Worm (Caenorhabditis elegans) whole organism, young adult: ENCODE measurements around the gene nspb-10.

Experiments
- B0019.2 ChIP-seq: fragments of 200-800 bp; sonication (Bioruptor generic); conservative IDR thresholded peaks from 2 replicates; pipeline ENCODE4 v1.3.6; 2022; ENCODE audit warnings: missing genetic modification reagents, missing genetic modification characterization, missing compliant biosample characterization
- B0035.1 ChIP-seq: sonication (generic microtip); optimal IDR thresholded peaks from 2 replicates; lab custom pipeline; 2016; ENCODE audit warnings: missing genetic modification characterization, mild to moderate bottlenecking, missing compliant biosample characterization, missing genotype, missing genetic modification reagents
- F10E7.11 ChIP-seq: sonication (generic microtip); optimal IDR thresholded peaks from 2 replicates; lab custom pipeline; 2017; ENCODE audit warnings: mild to moderate bottlenecking, missing genetic modification characterization, moderate library complexity, missing compliant biosample characterization
- F37B4.10 ChIP-seq: fragments of 200-800 bp; sonication (Bioruptor generic); IDR thresholded peaks from 2 replicates; pipeline ENCODE4 v1.3.6; 2022; ENCODE audit warnings: missing genetic modification characterization, missing compliant biosample characterization
- F52B5.7 ChIP-seq: sonication (generic microtip); optimal IDR thresholded peaks from 2 replicates; lab custom pipeline; 2016; ENCODE audit warnings: mild to moderate bottlenecking, missing genetic modification characterization, missing compliant biosample characterization
- ZK185.1 ChIP-seq: sonication (generic microtip); optimal IDR thresholded peaks from 2 replicates; lab custom pipeline; 2016; ENCODE audit warnings: mild to moderate bottlenecking, missing genetic modification characterization, missing compliant biosample characterization; ENCODE audit not compliant: poor library complexity, severe bottlenecking
- akir-1 ChIP-seq: fragments of 200-800 bp; sonication (Bioruptor generic); optimal IDR thresholded peaks from 2 replicates; lab custom pipeline; 2018; ENCODE audit warnings: mild to moderate bottlenecking, missing genetic modification characterization, moderate library complexity, missing compliant biosample characterization
- ama-1 ChIP-seq, 3 experiments: fragments of 150-350 bp in 1 of 3; sonication (generic microtip) in 2 of 3; optimal IDR thresholded peaks; 2 replicates each; lab custom pipeline; 2014 to 2018; ENCODE audit warnings: missing biosample characterization in 2 of 3, missing genetic modification characterization in 2 of 3, missing genetic modification reagents in 2 of 3
- atf-7 ChIP-seq: sonication (generic microtip); optimal IDR thresholded peaks from 2 replicates; lab custom pipeline; 2017; ENCODE audit warnings: mild to moderate bottlenecking, missing genetic modification characterization, missing compliant biosample characterization
- attf-3 ChIP-seq: fragments of 200-800 bp; sonication (Bioruptor generic); conservative IDR thresholded peaks from 2 replicates; pipeline ENCODE4 v1.3.6; 2022; ENCODE audit warnings: missing genetic modification reagents, missing genetic modification characterization, missing compliant biosample characterization
- bed-2 ChIP-seq: fragments of 200-800 bp; sonication (Bioruptor generic); IDR thresholded peaks from 2 replicates; pipeline ENCODE4 v1.3.6; 2022; ENCODE audit warnings: missing genetic modification reagents, missing genetic modification characterization, missing compliant biosample characterization
- cebp-1 ChIP-seq, 2 experiments: fragments of 200-800 bp in 1 of 2; sonication (Bioruptor generic) in 1 of 2; sonication (generic microtip) in 1 of 2; IDR thresholded peaks in 1 of 2; optimal IDR thresholded peaks in 1 of 2; 2 replicates each; pipeline versions ENCODE4 v1.3.6 to Lab custom; 2017 to 2022; ENCODE audit warnings: missing compliant biosample characterization in 2 of 2, missing genetic modification characterization in 2 of 2, mild to moderate bottlenecking in 1 of 2, missing genetic modification reagents in 1 of 2, moderate library complexity in 1 of 2
- ceh-100 ChIP-seq: fragments of 200-800 bp; sonication (Bioruptor generic); IDR thresholded peaks from 2 replicates; pipeline ENCODE4 v1.3.6; 2022; ENCODE audit warnings: missing genetic modification reagents, missing genetic modification characterization, missing compliant biosample characterization
- ceh-27 ChIP-seq: fragments of 200-800 bp; sonication (Bioruptor generic); optimal IDR thresholded peaks from 2 replicates; lab custom pipeline; 2018; ENCODE audit warnings: mild to moderate bottlenecking, missing genetic modification characterization, moderate library complexity, missing compliant biosample characterization
- ceh-40 ChIP-seq: fragments of 200-800 bp; sonication (Bioruptor generic); IDR thresholded peaks from 2 replicates; pipeline ENCODE4 v1.3.6; 2022; ENCODE audit warnings: missing genetic modification characterization, missing compliant biosample characterization
- dox-1 ChIP-seq: fragments of 200-800 bp; sonication (Bioruptor generic); IDR thresholded peaks from 2 replicates; pipeline ENCODE4 v1.3.6; 2022; ENCODE audit warnings: missing genetic modification reagents, missing genetic modification characterization, missing compliant biosample characterization
- fkh-3 ChIP-seq: sonication (generic microtip); optimal IDR thresholded peaks from 2 replicates; lab custom pipeline; 2016; ENCODE audit warnings: mild to moderate bottlenecking, missing genetic modification characterization, missing compliant biosample characterization
- him-1 ChIP-seq: sonication (generic microtip); optimal IDR thresholded peaks from 2 replicates; lab custom pipeline; 2016; ENCODE audit warnings: missing genotype, missing genetic modification reagents, missing genetic modification characterization, missing compliant biosample characterization
- hmg-20 ChIP-seq: fragments of 200-800 bp; sonication (Bioruptor generic); IDR thresholded peaks from 2 replicates; pipeline ENCODE4 v1.3.6; 2022; ENCODE audit warnings: missing genetic modification reagents, missing genetic modification characterization, missing compliant biosample characterization
- lin-26 ChIP-seq: fragments of 200-800 bp; sonication (Bioruptor generic); IDR thresholded peaks from 2 replicates; pipeline ENCODE4 v1.3.6; 2022; ENCODE audit warnings: missing genetic modification reagents, missing genetic modification characterization, missing compliant biosample characterization
- lin-54 ChIP-seq: fragments of 200-800 bp; sonication (Bioruptor generic); optimal IDR thresholded peaks from 2 replicates; lab custom pipeline; 2018; ENCODE audit warnings: mild to moderate bottlenecking, missing genetic modification characterization, missing compliant biosample characterization
- lsl-1 ChIP-seq: fragments of 200-800 bp; sonication (Bioruptor generic); optimal IDR thresholded peaks from 2 replicates; lab custom pipeline; 2018; ENCODE audit warnings: mild to moderate bottlenecking, missing genetic modification characterization, moderate library complexity, missing compliant biosample characterization
- mcd-1 ChIP-seq: fragments of 200-800 bp; sonication (Bioruptor generic); IDR thresholded peaks from 2 replicates; pipeline ENCODE4 v1.3.6; 2022; ENCODE audit warnings: missing genetic modification reagents, missing genetic modification characterization, missing compliant biosample characterization
- nfya-1 ChIP-seq: sonication (generic microtip); optimal IDR thresholded peaks from 2 replicates; lab custom pipeline; 2017; ENCODE audit warnings: antibody characterized with exemption, missing compliant biosample characterization, missing genetic modification characterization, borderline replicate concordance; ENCODE audit not compliant: insufficient read depth
- nfya-2 ChIP-seq: fragments of 200-800 bp; sonication (Bioruptor generic); IDR thresholded peaks from 2 replicates; pipeline ENCODE4 v1.3.6; 2022; ENCODE audit warnings: missing genetic modification reagents, missing genetic modification characterization, missing compliant biosample characterization
- nhr-120 ChIP-seq: fragments of 200-800 bp; sonication (Bioruptor generic); IDR thresholded peaks from 2 replicates; pipeline ENCODE4 v1.3.6; 2022; ENCODE audit warnings: missing genetic modification characterization, missing compliant biosample characterization
- nhr-179 ChIP-seq: sonication (generic microtip); optimal IDR thresholded peaks from 2 replicates; lab custom pipeline; 2016; ENCODE audit warnings: mild to moderate bottlenecking, missing genetic modification characterization, missing compliant biosample characterization
- nhr-27 ChIP-seq: fragments of 200-800 bp; sonication (Bioruptor generic); optimal IDR thresholded peaks from 2 replicates; lab custom pipeline; 2018; ENCODE audit warnings: mild to moderate bottlenecking, missing genetic modification characterization, moderate library complexity, missing compliant biosample characterization
- nhr-90 ChIP-seq: sonication (generic microtip); optimal IDR thresholded peaks from 2 replicates; lab custom pipeline; 2016; ENCODE audit warnings: missing genotype, mild to moderate bottlenecking, missing genetic modification characterization, missing compliant biosample characterization
- rcor-1 ChIP-seq: fragments of 200-800 bp; sonication (Bioruptor generic); IDR thresholded peaks from 2 replicates; pipeline ENCODE4 v1.3.6; 2022; ENCODE audit warnings: missing genetic modification reagents, missing genetic modification characterization, missing compliant biosample characterization
- rec-8 ChIP-seq, 2 experiments: sonication (generic microtip); optimal IDR thresholded peaks; 2 replicates each; lab custom pipeline; 2016; ENCODE audit warnings: mild to moderate bottlenecking in 2 of 2, missing genetic modification characterization in 2 of 2, missing genetic modification reagents in 2 of 2, missing genotype in 2 of 2, missing biosample characterization in 1 of 2, missing compliant biosample characterization in 1 of 2, moderate library complexity in 1 of 2
- rpc-1 ChIP-seq, 2 experiments: fragments of 150-350 bp in 1 of 2; sonication (generic microtip) in 1 of 2; optimal IDR thresholded peaks; 2 replicates each; lab custom pipeline; 2014 to 2018; ENCODE audit warnings: missing biosample characterization in 1 of 2, missing genetic modification characterization in 1 of 2, missing genetic modification reagents in 1 of 2, missing genotype in 1 of 2
- sdz-38 ChIP-seq: sonication (generic microtip); optimal IDR thresholded peaks from 2 replicates; lab custom pipeline; 2016; ENCODE audit warnings: missing genotype, missing genetic modification characterization, missing compliant biosample characterization
- sea-2 ChIP-seq: fragments of 200-800 bp; sonication (Bioruptor generic); IDR thresholded peaks from 2 replicates; pipeline ENCODE4 v1.3.6; 2022; ENCODE audit warnings: missing genetic modification characterization, missing compliant biosample characterization
- snpc-4 ChIP-seq, 5 experiments: fragments of 150-350 bp in 1 of 5; sonication (generic microtip) in 4 of 5; optimal IDR thresholded peaks; 2 replicates each; lab custom pipeline; 2014 to 2018; ENCODE audit warnings: missing genetic modification characterization in 5 of 5, missing biosample characterization in 3 of 5, antibody characterized with exemption in 2 of 5, mild to moderate bottlenecking in 2 of 5, missing compliant biosample characterization in 2 of 5, missing genotype in 2 of 5, moderate library complexity in 2 of 5, missing genetic modification reagents in 1 of 5
- tbx-9 ChIP-seq: sonication (generic microtip); optimal IDR thresholded peaks from 2 replicates; lab custom pipeline; 2016; ENCODE audit warnings: borderline replicate concordance, missing genetic modification characterization, inconsistent platforms, missing compliant biosample characterization
- ztf-25 ChIP-seq: fragments of 200-800 bp; sonication (Bioruptor generic); IDR thresholded peaks from 2 replicates; pipeline ENCODE4 v1.3.6; 2022; ENCODE audit warnings: missing genetic modification reagents, missing genetic modification characterization, missing compliant biosample characterization

The nspb-10 gene

ce11 chrII:14582206-14582605 lies 5.9 kb downstream of the nspb-10 start, which contains the start of gene C01G12.3:
Gene C01G12.3, minus strand, starts transcription at chrII:14582306.
- TF ChIP-seq F10E7.11: no peak
- TF ChIP-seq snpc-4 (GFP tag; optimal IDR thresholded peaks at IDR 0.05; lab: Kevin White, UChicago): no peak
- TF ChIP-seq snpc-4 (tag; optimal IDR thresholded peaks at IDR 0.05; lab: Kevin White, UChicago): no peak
- no peak for TF ChIP-seq hmg-20 (GFP tag; lab: Robert Waterston, UW)
- TF ChIP-seq nfya-2 (GFP tag; lab: Robert Waterston, UW): no peak
- no peak for TF ChIP-seq ceh-27 (GFP tag; lab: Kevin White, UChicago)
- TF ChIP-seq nhr-90 (tag; lab: Kevin White, UChicago): no peak
- no peak for TF ChIP-seq ceh-40 (GFP tag; lab: Robert Waterston, UW)
- TF ChIP-seq atf-7 (tag; lab: Kevin White, UChicago): no peak
- no peak for TF ChIP-seq attf-3
- TF ChIP-seq sdz-38 (tag; lab: Kevin White, UChicago): no peak
- no peak for TF ChIP-seq ama-1 (optimal IDR thresholded peaks at IDR 0.05; lab: Kevin White, UChicago)
- TF ChIP-seq ama-1 (GFP tag; optimal IDR thresholded peaks at IDR 0.05; lab: Kevin White, UChicago): no peak
- TF ChIP-seq lsl-1 (GFP tag; lab: Kevin White, UChicago): no peak
- TF ChIP-seq nhr-27 (tag; lab: Kevin White, UChicago): no peak
- no peak for TF ChIP-seq B0035.1 (tag; lab: Kevin White, UChicago)
- TF ChIP-seq nhr-120 (GFP tag; lab: Robert Waterston, UW): no peak
- no peak for TF ChIP-seq him-1 (tag; lab: Kevin White, UChicago)

ce11 chrII:14580549-14580948 lies 7.5 kb downstream of the nspb-10 start, which contains the start of the genes nspb-8 and nspb-9:
Gene nspb-8, minus strand, starts transcription at chrII:14580649.
Gene nspb-9, plus strand, starts transcription at chrII:14580859.
- no peak for TF ChIP-seq F52B5.7
- no peak for TF ChIP-seq ZK185.1 (tag; lab: Kevin White, UChicago)
- no peak for TF ChIP-seq F37B4.10 (GFP tag; lab: Robert Waterston, UW)
- TF ChIP-seq nhr-179 (tag; lab: Kevin White, UChicago): no peak
- TF ChIP-seq akir-1 (GFP tag; lab: Kevin White, UChicago): no peak
- TF ChIP-seq lin-26: no peak
- TF ChIP-seq rpc-1 (optimal IDR thresholded peaks at IDR 0.05; lab: Kevin White, UChicago): no peak
- no peak for TF ChIP-seq rpc-1 (tag; optimal IDR thresholded peaks at IDR 0.05; lab: Kevin White, UChicago)
- no peak for TF ChIP-seq ztf-25 (GFP tag; lab: Robert Waterston, UW)
- no peak for TF ChIP-seq sea-2
- TF ChIP-seq fkh-3 (tag; lab: Kevin White, UChicago): no peak
- no peak for TF ChIP-seq bed-2
- no peak for TF ChIP-seq lin-54 (GFP tag; lab: Kevin White, UChicago)

ce11 chrII:14578716-14579115 lies 9.3 kb downstream of the nspb-10 start, which contains the start of gene C01G12.9:
Gene C01G12.9, plus strand, starts transcription at chrII:14579016.
- TF ChIP-seq mcd-1 (GFP tag; lab: Robert Waterston, UW) (no peak), lsl-1 (GFP tag; lab: Kevin White, UChicago) (no peak), rcor-1 (GFP tag; lab: Robert Waterston, UW) (no peak), F10E7.11 (no peak)

- TF ChIP-seq rec-8 (tag; optimal IDR thresholded peaks at IDR 0.05; lab: Kevin White, UChicago) (no peak), F52B5.7 (no peak), nfya-1 (tag; lab: Kevin White, UChicago) (no peak), dox-1 (no peak), cebp-1 (GFP tag; IDR thresholded peaks at IDR 0.05; lab: Robert Waterston, UW) (no peak), cebp-1 (tag; optimal IDR thresholded peaks at IDR 0.05; lab: Kevin White, UChicago) (no peak), B0019.2 (GFP tag; lab: Robert Waterston, UW) (no peak), ceh-100 (no peak), tbx-9 (no peak)
Observed at ce11 chrII:14578013-14578412, 10.0 kb downstream of the nspb-10 start, which contains the start of gene nspb-7. Gene nspb-7, plus strand, starts transcription at chrII:14578313.
